Worm (Caenorhabditis elegans): ENCODE data around the gene cdr-6.
A peak's percentile ranks its signal among the peaks of the same experiment; 100 is the strongest.

The cdr-6 gene

ce11 chrV:12410416-12411001, 3.0 kb downstream of the cdr-6 start, which contains the start of gene hrg-2:
TSS of gene hrg-2 (minus strand) at chrV:12410513.
- no peak for TF ChIP-seq nhr-19 (GFP tag; conservative IDR thresholded peaks at IDR 0.05)
- no peak for TF ChIP-seq lin-15B (tag; optimal IDR thresholded peaks at IDR 0.05)
- TF ChIP-seq hlh-17 (GFP tag; optimal IDR thresholded peaks at IDR 0.05; ENCODE audit: borderline replicate concordance) = no peak
- TF ChIP-seq nhr-84 (tag; optimal IDR thresholded peaks at IDR 0.05) = no peak
- no peak for TF ChIP-seq sox-4 (tag; optimal IDR thresholded peaks at IDR 0.05)
- TF ChIP-seq ceh-63 (GFP tag; optimal IDR thresholded peaks at IDR 0.05) = no peak
- TF ChIP-seq lin-14 (GFP tag; optimal IDR thresholded peaks at IDR 0.05) = peak; percentile 26
- TF ChIP-seq mef-2 (tag; optimal IDR thresholded peaks at IDR 0.05) = no peak
- TF ChIP-seq hpl-2 (GFP tag; optimal IDR thresholded peaks at IDR 0.05) = no peak
- no peak for TF ChIP-seq tlp-1 (tag; optimal IDR thresholded peaks at IDR 0.05)
- TF ChIP-seq tbx-2 (tag; optimal IDR thresholded peaks at IDR 0.05) = peak; percentile 6
- TF ChIP-seq unc-62 (GFP tag; optimal IDR thresholded peaks at IDR 0.05) = no peak
- peak; percentile 34 for TF ChIP-seq nhr-90 (tag; optimal IDR thresholded peaks at IDR 0.05; ENCODE audit: poor library complexity)
- TF ChIP-seq lin-35 (GFP tag; optimal IDR thresholded peaks at IDR 0.05) = no peak
- no peak for TF ChIP-seq elt-3 (tag; optimal IDR thresholded peaks at IDR 0.05)
- no peak for TF ChIP-seq pax-3 (tag; optimal IDR thresholded peaks at IDR 0.05)
- no peak for TF ChIP-seq pag-3 (tag; optimal IDR thresholded peaks at IDR 0.05; ENCODE audit: borderline replicate concordance, insufficient read depth)
- no peak for TF ChIP-seq zip-4 (GFP tag; optimal IDR thresholded peaks at IDR 0.05)
- peak; percentile 69 for TF ChIP-seq nhr-85 (tag)
- no peak for TF ChIP-seq skn-1 (tag; optimal IDR thresholded peaks at IDR 0.05)
- peak; percentile 61 for TF ChIP-seq nhr-20 (tag; optimal IDR thresholded peaks at IDR 0.05)
- TF ChIP-seq ces-1 (GFP tag; optimal IDR thresholded peaks at IDR 0.05) = no peak
- no peak for TF ChIP-seq ceh-90 (tag; optimal IDR thresholded peaks at IDR 0.05)
- TF ChIP-seq vab-15 (tag; optimal IDR thresholded peaks at IDR 0.05) = no peak
- no peak for TF ChIP-seq C34B4.2 (tag; optimal IDR thresholded peaks at IDR 0.05)
- TF ChIP-seq mab-9 (GFP tag; IDR thresholded peaks at IDR 0.05) = no peak
- no peak for TF ChIP-seq C04F5.9 (tag; optimal IDR thresholded peaks at IDR 0.05)
- no peak for TF ChIP-seq nhr-12 (tag; optimal IDR thresholded peaks at IDR 0.05)
- no peak for TF ChIP-seq unc-98 (GFP tag; IDR thresholded peaks at IDR 0.05)
- TF ChIP-seq lsy-2 (tag; optimal IDR thresholded peaks at IDR 0.05) = no peak
- no peak for TF ChIP-seq pqm-1 (tag; optimal IDR thresholded peaks at IDR 0.05)
- no peak for TF ChIP-seq dpl-1 (GFP tag; optimal IDR thresholded peaks at IDR 0.05)
- TF ChIP-seq nhr-11 (tag; optimal IDR thresholded peaks at IDR 0.05) = no peak
- no peak for TF ChIP-seq xbp-1 (tag; optimal IDR thresholded peaks at IDR 0.05)
- peak; percentile 57 for TF ChIP-seq nhr-71 (tag; optimal IDR thresholded peaks at IDR 0.05)
- TF ChIP-seq fos-1 (tag; optimal IDR thresholded peaks at IDR 0.05) = no peak
- no peak for TF ChIP-seq fkh-10 (GFP tag; optimal IDR thresholded peaks at IDR 0.05)
- TF ChIP-seq efl-1 (optimal IDR thresholded peaks at IDR 0.05) = no peak
- TF ChIP-seq efl-1 (GFP tag; optimal IDR thresholded peaks at IDR 0.05 in 1 of 2) = no peak
- TF ChIP-seq aha-1 (tag; optimal IDR thresholded peaks at IDR 0.05) = no peak
- no peak for TF ChIP-seq lin-13 (GFP tag; optimal IDR thresholded peaks at IDR 0.05)
- no peak for TF ChIP-seq ztf-4 (tag; optimal IDR thresholded peaks at IDR 0.05)
- peak; percentile 17 for TF ChIP-seq snu-23 (GFP tag; optimal IDR thresholded peaks at IDR 0.05)
- no peak for TF ChIP-seq nhr-76 (tag; optimal IDR thresholded peaks at IDR 0.05)
- TF ChIP-seq efl-3 (GFP tag; optimal IDR thresholded peaks at IDR 0.05) = no peak
- no peak for TF ChIP-seq nhr-237 (tag; optimal IDR thresholded peaks at IDR 0.05)
- TF ChIP-seq egl-27 (tag; optimal IDR thresholded peaks at IDR 0.05) = no peak
- TF ChIP-seq ceh-88 (GFP tag; IDR thresholded peaks at IDR 0.05) = no peak
- no peak for TF ChIP-seq lin-39 (tag; optimal IDR thresholded peaks at IDR 0.05)
- no peak for TF ChIP-seq Y116A8C.19 (tag; optimal IDR thresholded peaks at IDR 0.05; ENCODE audit: borderline replicate concordance)
